Worm (Caenorhabditis elegans): ENCODE data around the gene cpar-1.
"Not testable (repeated sequence)": the region's sequence is repeated elsewhere in the genome, so short reads cannot be mapped to it uniquely, and the experiment has no call there.

- not testable (repeated sequence) for TF ChIP-seq ztf-11 (tag; optimal IDR thresholded peaks at IDR 0.05); duxl-1 (tag; optimal IDR thresholded peaks at IDR 0.05; ENCODE audit: poor library complexity); ama-1 (optimal IDR thresholded peaks at IDR 0.05); nhr-11 (tag; optimal IDR thresholded peaks at IDR 0.05); lin-15B (tag; optimal IDR thresholded peaks at IDR 0.05); unc-39 (tag; optimal IDR thresholded peaks at IDR 0.05)
Observed at ce11 chrIII:9447634-9448033, 13.8 kb downstream of the cpar-1 start.

Data from whole organism, L4 larva.